Worm (Caenorhabditis elegans): Measurements from ENCODE around the gene F36H12.5.
A peak's percentile ranks its signal among the peaks of the same experiment; 100 is the strongest.

The F36H12.5 gene

ce11 chrIV:5317106-5317505 lies 50.5 kb downstream of the F36H12.5 start (continued):
- TF ChIP-seq nhr-67 (tag; optimal IDR thresholded peaks at IDR 0.05) (no peak), nhr-237 (tag; optimal IDR thresholded peaks at IDR 0.05) (no peak), nhr-11 (tag; optimal IDR thresholded peaks at IDR 0.05) (no peak), hmg-11 (tag; optimal IDR thresholded peaks at IDR 0.05) (no peak), elt-2 (tag; optimal IDR thresholded peaks at IDR 0.05) (peak; percentile 24), mml-1 (tag; optimal IDR thresholded peaks at IDR 0.05) (no peak), nhr-43 (tag; optimal IDR thresholded peaks at IDR 0.05; ENCODE audit: poor library complexity, severe bottlenecking) (peak; percentile 54), nhr-77 (tag; optimal IDR thresholded peaks at IDR 0.05) (no peak), ceh-16 (tag; optimal IDR thresholded peaks at IDR 0.05) (no peak), ceh-82 (tag; optimal IDR thresholded peaks at IDR 0.05) (no peak), lin-39 (tag; optimal IDR thresholded peaks at IDR 0.05) (no peak), sea-2 (GFP tag; optimal IDR thresholded peaks at IDR 0.05) (no peak), ceh-28 (tag; optimal IDR thresholded peaks at IDR 0.05) (peak; percentile 24), ztf-11 (tag; optimal IDR thresholded peaks at IDR 0.05) (no peak), ama-1 (optimal IDR thresholded peaks at IDR 0.05) (no peak), nhr-23 (tag; optimal IDR thresholded peaks at IDR 0.05) (peak; percentile 37), elt-3 (tag; optimal IDR thresholded peaks at IDR 0.05) (no peak), skn-1 (tag; optimal IDR thresholded peaks at IDR 0.05) (no peak), mdl-1 (tag; optimal IDR thresholded peaks at IDR 0.05) (no peak), nhr-76 (tag; optimal IDR thresholded peaks at IDR 0.05) (no peak)
